Worm (Caenorhabditis elegans): ENCODE measurements around the gene F15E6.9.

F15E6.9 gene

DNA sequence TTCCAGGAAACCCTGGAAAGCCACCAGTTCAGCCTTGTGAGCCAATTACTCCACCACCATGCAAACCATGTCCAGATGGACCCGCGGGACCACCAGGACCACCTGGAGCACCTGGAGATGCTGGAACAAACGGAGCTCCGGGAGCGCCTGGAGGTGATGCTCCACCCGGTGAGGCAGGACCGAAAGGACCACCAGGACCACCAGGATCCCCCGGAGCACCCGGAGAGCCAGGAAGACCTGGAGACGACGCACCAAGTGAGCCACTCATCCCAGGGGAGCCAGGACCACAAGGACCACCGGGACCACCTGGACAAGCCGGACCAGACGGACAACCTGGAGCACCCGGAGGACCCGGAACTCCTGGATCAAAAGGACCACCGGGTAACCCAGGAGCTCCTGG lies 34.2 kb downstream of the F15E6.9 start:
- TF ChIP-seq ceh-28 (tag; optimal IDR thresholded peaks at IDR 0.05) (no peak), zfp-3 (GFP tag; conservative IDR thresholded peaks at IDR 0.05) (no peak), pha-4 (GFP tag; IDR thresholded peaks at IDR 0.05) (peak; percentile 55; the same call in 1 of the 2 replicates), pha-4 (tag; optimal IDR thresholded peaks at IDR 0.05) (no peak), zip-11 (GFP tag; IDR thresholded peaks at IDR 0.05) (no peak), snpc-1.2 (GFP tag; IDR thresholded peaks at IDR 0.05) (no peak), php-3 (GFP tag; IDR thresholded peaks at IDR 0.05) (0 out of 2 replicates have a peak, but pooled peaks have one; percentile 24), set-16 (GFP tag; IDR thresholded peaks at IDR 0.05) (peak; percentile 98), aha-1 (tag) (no peak)

DNA sequence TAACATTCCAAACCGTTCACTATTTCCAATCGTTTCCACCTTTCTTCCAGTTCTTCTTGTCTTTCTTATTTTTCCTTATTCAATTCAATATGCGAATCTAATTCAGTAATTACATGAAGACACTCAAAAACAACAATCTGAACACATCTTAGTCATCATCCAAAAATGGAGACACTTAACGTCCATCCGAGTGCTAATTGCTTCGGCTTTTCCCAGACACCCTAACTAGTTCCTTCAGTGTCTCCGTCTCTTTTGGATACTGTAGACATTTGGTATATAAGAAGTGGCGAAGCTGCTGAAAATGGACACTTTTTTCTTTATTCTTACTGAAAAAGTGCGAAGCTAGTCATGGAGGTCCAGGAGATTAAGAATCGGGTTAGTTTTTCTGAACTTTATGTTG lies 35.9 kb downstream of the F15E6.9 start, which contains the start of gene col-33:
Gene col-33 (plus strand): TSS at position 301 of the 400 bp plus-strand sequence.
- no peak for TF ChIP-seq F37D6.2 (tag; optimal IDR thresholded peaks at IDR 0.05)
- no peak for TF ChIP-seq nhr-102 (tag; optimal IDR thresholded peaks at IDR 0.05)
- TF ChIP-seq egl-27 (tag; optimal IDR thresholded peaks at IDR 0.05), result no peak
- no peak for TF ChIP-seq spr-1 (tag; optimal IDR thresholded peaks at IDR 0.05)
- TF ChIP-seq unc-130 (GFP tag; optimal IDR thresholded peaks at IDR 0.05), result no peak
- TF ChIP-seq nhr-6 (tag; optimal IDR thresholded peaks at IDR 0.05), result no peak
- TF ChIP-seq daf-8 (GFP tag; IDR thresholded peaks at IDR 0.05), result no peak
- TF ChIP-seq R02D3.7 (tag; optimal IDR thresholded peaks at IDR 0.05), result no peak

DNA sequence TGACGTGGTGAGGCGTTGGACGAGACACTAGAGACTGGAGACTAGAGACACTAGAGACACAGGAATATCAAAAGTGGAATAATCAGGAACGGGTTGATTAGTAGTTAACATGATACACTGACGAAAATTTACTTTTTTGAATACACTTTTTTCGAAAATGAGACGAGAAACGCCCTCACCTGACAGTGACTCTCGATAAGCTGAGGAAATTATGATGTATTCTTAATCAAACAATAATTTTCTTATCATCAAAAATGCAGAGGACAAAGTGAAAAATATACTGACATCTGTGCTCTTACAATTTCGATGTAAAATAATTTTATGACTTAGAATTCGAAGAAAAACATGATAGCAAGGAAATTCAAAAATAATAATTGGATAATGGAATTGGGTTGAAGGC lies 39.5 kb downstream of the F15E6.9 start:
- TF ChIP-seq unc-62 (GFP tag; optimal IDR thresholded peaks at IDR 0.05 in 1 of 2), result peak in 1 of 2 experiments; percentile 70
- no peak for TF ChIP-seq unc-62 (tag; optimal IDR thresholded peaks at IDR 0.05)
- peak; percentile 19 for TF ChIP-seq hlh-11 (tag; optimal IDR thresholded peaks at IDR 0.05)
- peak; percentile 74 for TF ChIP-seq pqm-1 (tag; optimal IDR thresholded peaks at IDR 0.05)
- no peak for TF ChIP-seq mep-1 (tag; optimal IDR thresholded peaks at IDR 0.05)
- peak; percentile 58 for TF ChIP-seq dmd-6 (GFP tag; IDR thresholded peaks at IDR 0.05)
- peak; percentile 45 for TF ChIP-seq nhr-28 (tag; optimal IDR thresholded peaks at IDR 0.05)
- TF ChIP-seq zfp-2 (tag; optimal IDR thresholded peaks at IDR 0.05), result no peak

DNA sequence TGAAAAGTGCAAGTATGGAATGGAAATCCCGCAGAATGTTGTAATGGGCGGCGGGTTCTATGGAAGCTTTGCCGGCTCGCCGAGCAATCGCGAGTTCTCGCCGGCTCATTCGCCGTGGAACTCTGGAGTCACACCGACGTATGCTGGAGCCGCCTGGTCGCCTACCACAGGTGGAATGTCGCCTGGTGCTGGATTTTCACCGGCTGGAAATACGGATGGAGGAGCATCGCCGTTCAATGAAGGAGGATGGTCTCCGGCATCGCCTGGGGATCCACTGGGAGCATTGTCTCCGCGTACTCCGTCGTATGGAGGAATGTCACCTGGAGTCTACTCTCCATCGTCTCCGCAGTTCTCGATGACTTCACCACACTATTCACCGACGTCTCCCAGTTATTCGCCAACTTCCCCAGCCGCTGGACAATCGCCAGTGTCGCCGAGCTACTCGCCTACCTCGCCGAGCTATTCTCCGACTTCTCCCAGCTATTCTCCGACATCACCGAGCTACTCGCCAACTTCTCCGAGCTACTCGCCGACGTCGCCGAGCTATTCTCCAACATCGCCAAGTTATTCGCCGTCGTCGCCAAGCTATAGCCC lies 43.8 kb downstream of the F15E6.9 start:
- peak; percentile 77 for TF ChIP-seq set-16 (GFP tag; IDR thresholded peaks at IDR 0.05)
- TF ChIP-seq daf-8 (GFP tag; IDR thresholded peaks at IDR 0.05), result no peak

DNA sequence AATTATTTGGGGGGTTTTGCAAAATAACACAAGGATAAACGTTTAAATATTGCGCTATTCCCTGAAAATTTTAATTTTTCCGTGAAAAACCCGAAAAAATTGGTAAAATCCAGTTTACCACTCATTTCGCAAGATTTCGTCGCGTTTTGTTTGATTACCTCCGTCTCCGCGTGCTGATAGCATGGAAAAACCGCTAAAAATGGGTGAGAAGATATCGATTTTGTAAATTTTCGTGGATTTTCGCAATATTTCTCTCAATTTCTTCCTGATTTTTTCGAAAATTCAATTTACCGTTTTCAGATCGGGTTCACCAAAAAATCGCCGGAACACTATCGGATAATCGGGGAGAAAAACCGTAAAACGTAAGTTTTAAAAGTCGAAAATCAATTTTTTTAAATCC lies 51.1 kb downstream of the F15E6.9 start, which contains the start of gene ama-1:
Gene ama-1 (plus strand): TSS at position 301 of the 400 bp plus-strand sequence.
- TF ChIP-seq R02D3.7 (tag; optimal IDR thresholded peaks at IDR 0.05) (no peak), aha-1 (tag) (no peak), ceh-20 (GFP tag; IDR thresholded peaks at IDR 0.05) (no peak), unc-130 (GFP tag; optimal IDR thresholded peaks at IDR 0.05) (no peak), T20F7.1 (GFP tag; optimal IDR thresholded peaks at IDR 0.05) (no peak), ztf-7 (tag; optimal IDR thresholded peaks at IDR 0.05) (no peak), mxl-3 (GFP tag; optimal IDR thresholded peaks at IDR 0.05) (no peak), lim-7 (GFP tag; IDR thresholded peaks at IDR 0.05) (no peak), F10B5.3 (tag; optimal IDR thresholded peaks at IDR 0.05) (no peak), ZK337.2 (GFP tag; IDR thresholded peaks at IDR 0.05) (no peak), fkh-10 (GFP tag; optimal IDR thresholded peaks at IDR 0.05) (no peak), attf-4 (tag; optimal IDR thresholded peaks at IDR 0.05) (no peak), ama-1 (optimal IDR thresholded peaks at IDR 0.05) (no peak), lsy-2 (tag; optimal IDR thresholded peaks at IDR 0.05) (no peak)

All from whole organism, L4 larva.